Fruit fly (Drosophila melanogaster) whole organism, embryonic: ENCODE results near the gene Herc4.

Experiments used
- C15 ChIP-seq: fragments of 200-800 bp; sonication (Bioruptor generic); IDR thresholded peaks from 3 replicates; pipeline ENCODE4 v1.3.6; 2022; ENCODE audit warnings: missing biosample characterization, missing genetic modification characterization
- CG10274 ChIP-seq: fragments of 200-800 bp; sonication (Bioruptor generic); optimal IDR thresholded peaks from 3 replicates; lab custom pipeline; 2017; ENCODE audit warnings: missing biosample characterization, mild to moderate bottlenecking, missing genetic modification characterization
- CG11696 ChIP-seq: fragments of 200-800 bp; sonication (Bioruptor generic); IDR thresholded peaks from 2 replicates; pipeline ENCODE4 v1.3.6; 2022; ENCODE audit warnings: missing biosample characterization, missing genetic modification characterization
- CG12104 ChIP-seq: fragments of 200-800 bp; sonication (Bioruptor generic); optimal IDR thresholded peaks from 3 replicates; lab custom pipeline; 2016; ENCODE audit warnings: missing biosample characterization, missing genetic modification characterization
- CG13123 ChIP-seq: fragments of 200-800 bp; sonication (Bioruptor generic); optimal IDR thresholded peaks from 2 replicates; lab custom pipeline; 2016; ENCODE audit warnings: missing biosample characterization, missing genetic modification characterization
- CG13287 ChIP-seq: fragments of 200-800 bp; sonication (Bioruptor generic); IDR thresholded peaks from 2 replicates; pipeline ENCODE4 v1.3.6; 2022; ENCODE audit warnings: missing biosample characterization, missing genetic modification characterization; ENCODE audit not compliant: partially characterized antibody
- CG13296 ChIP-seq: fragments of 200-800 bp; sonication (Bioruptor generic); optimal IDR thresholded peaks from 3 replicates; lab custom pipeline; 2018; ENCODE audit warnings: missing biosample characterization, mild to moderate bottlenecking, missing genetic modification characterization
- CG1529 ChIP-seq: fragments of 200-800 bp; sonication (Bioruptor generic); optimal IDR thresholded peaks from 3 replicates; lab custom pipeline; 2018; ENCODE audit warnings: missing biosample characterization, missing genetic modification characterization
- CG17359 ChIP-seq: fragments of 200-800 bp; sonication (Bioruptor generic); optimal IDR thresholded peaks from 3 replicates; lab custom pipeline; 2018; ENCODE audit warnings: missing biosample characterization, mild to moderate bottlenecking, missing genetic modification characterization, moderate library complexity
- CG17802 ChIP-seq: fragments of 200-800 bp; sonication (Bioruptor generic); optimal IDR thresholded peaks from 2 replicates; lab custom pipeline; 2018; ENCODE audit warnings: missing biosample characterization, mild to moderate bottlenecking, missing genetic modification characterization, moderate library complexity
- CG18764 ChIP-seq: fragments of 200-800 bp; sonication (Bioruptor generic); optimal IDR thresholded peaks from 3 replicates; lab custom pipeline; 2016; ENCODE audit warnings: missing biosample characterization, missing genetic modification characterization
- CG3163 ChIP-seq: fragments of 200-800 bp; sonication (Bioruptor generic); optimal IDR thresholded peaks from 3 replicates; lab custom pipeline; 2016; ENCODE audit warnings: missing biosample characterization, missing genetic modification characterization
- CG33213 ChIP-seq: fragments of 200-800 bp; sonication (Bioruptor generic); optimal IDR thresholded peaks from 3 replicates; lab custom pipeline; 2016; ENCODE audit warnings: missing biosample characterization, missing genetic modification characterization
- CG3995 ChIP-seq: fragments of 200-800 bp; sonication (Bioruptor generic); optimal IDR thresholded peaks from 3 replicates; lab custom pipeline; 2016; ENCODE audit warnings: missing biosample characterization, missing genetic modification characterization
- CG4360 ChIP-seq: fragments of 200-800 bp; sonication (Bioruptor generic); IDR thresholded peaks from 2 replicates; pipeline ENCODE4 v1.3.6; 2022; ENCODE audit warnings: missing biosample characterization, missing genetic modification characterization
- CG4404 ChIP-seq: fragments of 200-800 bp; sonication (Bioruptor generic); IDR thresholded peaks from 2 replicates; pipeline ENCODE4 v1.3.6; 2022; ENCODE audit warnings: missing biosample characterization, missing genetic modification characterization
- CG6791 ChIP-seq: fragments of 200-800 bp; sonication (Bioruptor generic); IDR thresholded peaks from 3 replicates; pipeline ENCODE4 v1.3.6; 2022; ENCODE audit warnings: missing biosample characterization, missing genetic modification characterization; ENCODE audit not compliant: partially characterized antibody
- CTCF ChIP-seq: fragments of 200-800 bp; sonication (Bioruptor generic); optimal IDR thresholded peaks from 2 replicates; lab custom pipeline; 2017; ENCODE audit warnings: missing biosample characterization, mild to moderate bottlenecking, missing genetic modification characterization, moderate library complexity
- D19B ChIP-seq: fragments of 200-800 bp; sonication (Bioruptor generic); optimal IDR thresholded peaks from 2 replicates; lab custom pipeline; 2017; ENCODE audit warnings: missing biosample characterization, mild to moderate bottlenecking, missing genetic modification characterization
- Eip74EF ChIP-seq, 2 experiments: fragments of 200-800 bp in 1 of 2; fragments of >200 bp in 1 of 2; sonication (Bioruptor generic) in 1 of 2; optimal IDR thresholded peaks; 2 replicates each; lab custom pipeline; 2017 to 2019; ENCODE audit warnings: missing biosample characterization in 2 of 2, missing genetic modification characterization in 2 of 2, mild to moderate bottlenecking in 1 of 2, moderate library complexity in 1 of 2
- Fer3 ChIP-seq: fragments of 200-800 bp; sonication (Bioruptor generic); optimal IDR thresholded peaks from 2 replicates; lab custom pipeline; 2018; ENCODE audit warnings: missing biosample characterization, mild to moderate bottlenecking, missing genetic modification characterization, moderate library complexity
- Gug ChIP-seq: fragments of 200-800 bp; sonication (Bioruptor generic); IDR thresholded peaks from 4 replicates; pipeline ENCODE4 v1.3.6; 2022; ENCODE audit warnings: missing biosample characterization, missing genetic modification characterization
- MESR4 ChIP-seq: fragments of 200-800 bp; sonication (Bioruptor generic); optimal IDR thresholded peaks from 2 replicates; lab custom pipeline; 2018; ENCODE audit warnings: missing biosample characterization, mild to moderate bottlenecking, missing genetic modification characterization, moderate library complexity
- MTF-1 ChIP-seq: fragments of 200-800 bp; sonication (Bioruptor generic); optimal IDR thresholded peaks from 2 replicates; lab custom pipeline; 2018; ENCODE audit warnings: missing biosample characterization, mild to moderate bottlenecking, missing genetic modification characterization, borderline replicate concordance
- aop ChIP-seq: fragments of 200-800 bp; sonication (Bioruptor generic); IDR thresholded peaks from 2 replicates; pipeline ENCODE4 v1.3.6; 2022; ENCODE audit warnings: missing biosample characterization, missing genetic modification characterization
- ap ChIP-seq: fragments of 200-800 bp; sonication (Bioruptor generic); IDR thresholded peaks from 2 replicates; pipeline ENCODE4 v1.3.6; 2022; ENCODE audit warnings: missing biosample characterization, missing genetic modification characterization
- ato ChIP-seq: fragments of 200-800 bp; sonication (Bioruptor generic); IDR thresholded peaks from 2 replicates; pipeline ENCODE4 v1.3.6; 2022; ENCODE audit warnings: missing biosample characterization, missing genetic modification characterization; ENCODE audit not compliant: partially characterized antibody
- bab2 ChIP-seq: fragments of 200-800 bp; sonication (Bioruptor generic); optimal IDR thresholded peaks from 2 replicates; lab custom pipeline; 2016; ENCODE audit warnings: missing biosample characterization, missing genetic modification characterization
- cad ChIP-seq: fragments of >200 bp; optimal IDR thresholded peaks from 2 replicates; lab custom pipeline; 2017; ENCODE audit warnings: missing biosample characterization, missing genetic modification characterization
- corto ChIP-seq: fragments of 200-800 bp; sonication (Bioruptor generic); optimal IDR thresholded peaks from 2 replicates; lab custom pipeline; 2016; ENCODE audit warnings: missing biosample characterization, mild to moderate bottlenecking, missing genetic modification characterization, moderate library complexity
- dan ChIP-seq: fragments of 200-800 bp; sonication (Bioruptor generic); IDR thresholded peaks from 2 replicates; pipeline ENCODE4 v1.3.6; 2022; ENCODE audit warnings: missing biosample characterization, missing genetic modification characterization
- ems ChIP-seq: fragments of 200-800 bp; sonication (Bioruptor generic); optimal IDR thresholded peaks from 3 replicates; lab custom pipeline; 2016; ENCODE audit warnings: missing biosample characterization, missing genetic modification characterization
- eve ChIP-seq, 2 experiments: fragments of >200 bp; optimal IDR thresholded peaks; 2 replicates each; lab custom pipeline; 2017; ENCODE audit warnings: missing biosample characterization in 2 of 2, missing genetic modification characterization in 2 of 2
- eyg ChIP-seq: fragments of 200-800 bp; sonication (Bioruptor generic); optimal IDR thresholded peaks from 3 replicates; lab custom pipeline; 2016; ENCODE audit warnings: missing biosample characterization, missing genetic modification characterization
- insv ChIP-seq, 2 experiments: fragments of 200-800 bp; sonication (Bioruptor generic); optimal IDR thresholded peaks; 3 replicates each; lab custom pipeline; 2016 to 2018; ENCODE audit warnings: missing biosample characterization in 2 of 2, missing genetic modification characterization in 2 of 2
- inv ChIP-seq: fragments of 200-800 bp; sonication (Bioruptor generic); IDR thresholded peaks from 2 replicates; pipeline ENCODE4 v1.3.6; 2022; ENCODE audit warnings: missing biosample characterization, missing genetic modification characterization; ENCODE audit not compliant: partially characterized antibody
- jigr1 ChIP-seq: fragments of 200-800 bp; sonication (Bioruptor generic); IDR thresholded peaks from 3 replicates; pipeline ENCODE4 v1.3.6; 2022; ENCODE audit warnings: missing biosample characterization, missing genetic modification characterization
- klu ChIP-seq: fragments of 200-800 bp; sonication (Bioruptor generic); IDR thresholded peaks from 2 replicates; pipeline ENCODE4 v1.3.6; 2022; ENCODE audit warnings: missing biosample characterization, missing genetic modification characterization
- maf-S ChIP-seq: fragments of 200-800 bp; sonication (Bioruptor generic); optimal IDR thresholded peaks from 2 replicates; lab custom pipeline; 2016; ENCODE audit warnings: missing biosample characterization, missing genetic modification characterization
- mam ChIP-seq: fragments of 200-800 bp; sonication (Bioruptor generic); optimal IDR thresholded peaks from 3 replicates; lab custom pipeline; 2016; ENCODE audit warnings: missing biosample characterization, missing genetic modification characterization
- pros ChIP-seq: fragments of 200-800 bp; sonication (Bioruptor generic); optimal IDR thresholded peaks from 3 replicates; lab custom pipeline; 2019; ENCODE audit warnings: missing biosample characterization, mild to moderate bottlenecking, missing genetic modification characterization, moderate library complexity
- pzg ChIP-seq: fragments of 200-800 bp; sonication (Bioruptor generic); optimal IDR thresholded peaks from 3 replicates; lab custom pipeline; 2018; ENCODE audit warnings: missing biosample characterization, mild to moderate bottlenecking, missing genetic modification characterization, moderate library complexity
- ranshi ChIP-seq: fragments of 200-800 bp; sonication (Bioruptor generic); IDR thresholded peaks from 2 replicates; pipeline ENCODE4 v1.3.6; 2022; ENCODE audit warnings: missing biosample characterization, missing genetic modification characterization
- sens-2 ChIP-seq: fragments of 200-800 bp; sonication (Bioruptor generic); IDR thresholded peaks from 2 replicates; pipeline ENCODE4 v1.3.6; 2022; ENCODE audit warnings: missing biosample characterization, missing genetic modification characterization
- seq ChIP-seq: fragments of 200-800 bp; sonication (Bioruptor generic); IDR thresholded peaks from 2 replicates; pipeline ENCODE4 v1.3.6; 2022; ENCODE audit warnings: missing biosample characterization, missing genetic modification characterization
- sug ChIP-seq: fragments of 200-800 bp; optimal IDR thresholded peaks from 2 replicates; lab custom pipeline; 2019; ENCODE audit warnings: missing biosample characterization, mild to moderate bottlenecking, missing genetic modification characterization, moderate library complexity
- tll ChIP-seq, 2 experiments: fragments of 200-800 bp in 1 of 2; fragments of >200 bp in 1 of 2; sonication (Bioruptor generic) in 1 of 2; optimal IDR thresholded peaks; 2 replicates each; lab custom pipeline; 2017 to 2019; ENCODE audit warnings: missing biosample characterization in 2 of 2, missing genetic modification characterization in 2 of 2, mild to moderate bottlenecking in 1 of 2, moderate library complexity in 1 of 2
- vnd ChIP-seq: fragments of 200-800 bp; sonication (Bioruptor generic); IDR thresholded peaks from 3 replicates; pipeline ENCODE4 v1.3.6; 2022; ENCODE audit warnings: missing biosample characterization, missing genetic modification characterization; ENCODE audit not compliant: partially characterized antibody

Gene Herc4

DNA sequence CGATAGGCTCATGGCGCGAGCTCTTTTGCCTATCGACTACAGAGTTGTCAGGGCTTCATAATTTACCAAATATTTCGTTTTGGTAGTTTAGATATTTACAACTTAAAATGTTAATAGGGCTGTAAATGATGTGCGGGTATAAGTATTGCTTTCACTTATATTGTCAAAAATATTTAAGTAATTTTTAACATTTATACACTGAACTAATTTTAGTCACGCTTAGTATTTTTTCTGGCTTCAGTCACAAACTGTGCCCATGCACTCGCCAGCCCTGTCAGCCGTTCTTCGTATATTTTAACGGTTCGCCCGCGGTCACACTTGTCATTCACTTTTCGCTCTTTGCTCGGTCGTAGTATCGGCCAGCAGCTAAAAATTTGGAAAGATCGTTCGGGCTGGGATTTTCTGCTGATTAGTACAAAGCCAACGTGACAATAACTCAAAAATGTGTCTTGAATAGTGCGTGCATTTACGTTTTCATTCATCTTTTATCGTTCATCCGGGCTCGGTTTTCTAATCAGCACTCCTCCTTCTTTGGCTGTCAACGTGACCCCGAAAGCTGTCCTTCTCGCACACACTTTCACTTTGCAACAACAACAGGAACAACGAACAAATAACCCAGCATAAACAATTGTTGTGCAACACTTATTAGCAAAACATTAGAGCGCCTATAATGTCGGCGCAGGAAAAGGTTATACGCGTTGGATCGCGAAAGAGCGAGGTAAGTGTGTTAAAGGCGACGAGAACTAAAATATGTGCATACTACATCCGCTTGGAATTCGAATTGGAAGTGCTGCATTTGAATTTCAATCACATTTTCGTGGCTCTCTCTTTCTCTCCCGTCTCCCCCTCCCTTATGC, 21.3 kb downstream of the Herc4 start, which contains the start of the genes Hmbs and CG2211 (continued):
- TF ChIP-seq MESR4 (GFP tag; lab: Kevin White, UChicago) (peak; percentile 77), sens-2 (GFP tag; lab: Robert Waterston, UW) (peak; percentile 74), CG13123 (GFP tag; lab: Kevin White, UChicago) (peak; percentile 82), ato (GFP tag; lab: Robert Waterston, UW) (no peak), CG10274 (GFP tag; lab: Kevin White, UChicago) (no peak), CG4404 (GFP tag; lab: Robert Waterston, UW) (peak; percentile 78), Fer3 (tag; lab: Kevin White, UChicago) (peak; percentile 84), sug (tag; lab: Kevin White, UChicago) (peak; percentile 89), corto (GFP tag; lab: Kevin White, UChicago) (no peak), klu (peak; percentile 77), C15 (GFP tag; lab: Robert Waterston, UW) (peak; percentile 72; the same call in 1 of the 3 replicates), tll (GFP tag; optimal IDR thresholded peaks at IDR 0.05; lab: Kevin White, UChicago) (peak in 1 of 2 experiments; percentile 55), pros (GFP tag; lab: Kevin White, UChicago) (peak; percentile 34), inv (no peak; the same call in 1 of the 2 replicates), CG6791 (GFP tag; lab: Robert Waterston, UW) (peak; percentile 17; the same call in 1 of the 3 replicates), eve (GFP tag; optimal IDR thresholded peaks at IDR 0.05; lab: Kevin White, UChicago) (no peak), vnd (no peak), seq (peak; percentile 75), CTCF (GFP tag; lab: Kevin White, UChicago) (peak; percentile 31), jigr1 (GFP tag; lab: Robert Waterston, UW) (peak; percentile 53; the same call in 2 of the 3 replicates), CG3995 (GFP tag; lab: Kevin White, UChicago) (peak; percentile 97), CG33213 (GFP tag; lab: Kevin White, UChicago) (peak; percentile 89), CG17359 (tag; lab: Kevin White, UChicago) (peak; percentile 88), insv (GFP tag; optimal IDR thresholded peaks at IDR 0.05; lab: Kevin White, UChicago) (peak; percentile 38 to 93), MTF-1 (GFP tag; lab: Kevin White, UChicago) (peak; percentile 68), eyg (peak; percentile 75), aop (GFP tag; lab: Robert Waterston, UW) (peak; percentile 74), ems (GFP tag; lab: Kevin White, UChicago) (peak; percentile 91), maf-S (GFP tag; lab: Kevin White, UChicago) (peak; percentile 85), CG17802 (tag; lab: Kevin White, UChicago) (peak; percentile 70), CG12104 (peak; percentile 78), CG18764 (GFP tag; lab: Kevin White, UChicago) (peak; percentile 80), CG13296 (GFP tag; lab: Kevin White, UChicago) (peak; percentile 88), Eip74EF (GFP tag; optimal IDR thresholded peaks at IDR 0.05; lab: Kevin White, UChicago) (peak in 1 of 2 experiments; percentile 49), Gug (GFP tag; lab: Robert Waterston, UW) (peak; percentile 78; the same call in 3 of the 4 replicates), CG3163 (GFP tag; lab: Kevin White, UChicago) (peak; percentile 77), mam (GFP tag; lab: Kevin White, UChicago) (peak; percentile 91), bab2 (GFP tag; lab: Kevin White, UChicago) (peak; percentile 93), D19B (GFP tag; lab: Kevin White, UChicago) (peak; percentile 63), pzg (peak; percentile 95), CG4360 (GFP tag; lab: Robert Waterston, UW) (peak; percentile 66; the same call in 1 of the 2 replicates), CG11696 (GFP tag; lab: Robert Waterston, UW) (peak; percentile 73), cad (GFP tag; lab: Kevin White, UChicago) (no peak), CG1529 (GFP tag; lab: Kevin White, UChicago) (peak; percentile 44), dan (GFP tag; lab: Robert Waterston, UW) (peak; percentile 36; the same call in 1 of the 2 replicates), ranshi (peak; percentile 84), CG13287 (GFP tag; lab: Robert Waterston, UW) (peak; percentile 75), ap (GFP tag; lab: Robert Waterston, UW) (peak; percentile 54; the same call in 1 of the 2 replicates)
